Worm (Caenorhabditis elegans): Measurements from ENCODE around the gene srh-130.

DNA sequence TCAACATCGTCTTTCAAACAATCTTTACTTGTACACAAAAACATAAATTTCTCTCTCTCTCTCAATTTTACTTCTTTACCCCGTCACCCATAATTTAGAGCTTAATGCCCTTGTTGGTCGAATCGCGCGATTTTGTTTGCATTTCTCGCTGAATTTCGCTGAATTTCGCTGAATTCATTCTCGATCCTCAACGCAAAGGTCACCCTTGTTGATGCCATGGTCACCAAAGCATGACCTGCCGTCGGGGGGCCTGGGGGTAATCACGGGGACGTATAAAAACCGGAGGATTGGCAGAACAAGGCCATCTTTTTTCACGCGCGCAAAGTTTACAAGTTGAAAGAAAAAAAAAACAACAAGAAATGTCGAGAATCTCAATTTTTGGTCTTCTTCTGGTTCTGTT lies 21.0 kb upstream of the srh-130 start, which contains the start of gene F14F9.8:
- TF ChIP-seq pag-3 (tag; optimal IDR thresholded peaks at IDR 0.05; ENCODE audit: borderline replicate concordance) (no peak), hlh-8 (tag; optimal IDR thresholded peaks at IDR 0.05) (no peak), ama-1 (optimal IDR thresholded peaks at IDR 0.05) (no peak), hlh-6 (tag; optimal IDR thresholded peaks at IDR 0.05) (no peak), ceh-19 (GFP tag; optimal IDR thresholded peaks at IDR 0.05) (no peak), ceh-9 (tag; optimal IDR thresholded peaks at IDR 0.05) (no peak), ceh-30 (tag; optimal IDR thresholded peaks at IDR 0.05) (no peak), che-1 (tag; optimal IDR thresholded peaks at IDR 0.05) (no peak), unc-55 (GFP tag; optimal IDR thresholded peaks at IDR 0.05) (no peak), C08G9.2 (tag; optimal IDR thresholded peaks at IDR 0.05) (no peak), ceh-6 (GFP tag; optimal IDR thresholded peaks at IDR 0.05) (no peak), ceh-24 (tag; optimal IDR thresholded peaks at IDR 0.05) (no peak)

Measured in whole organism, late embryonic.